Fruit fly (Drosophila melanogaster): ENCODE measurements around the gene CG12947.

- no peak for TF ChIP-seq psq (optimal IDR thresholded peaks at IDR 0.05)
- TF ChIP-seq h (optimal IDR thresholded peaks at IDR 0.05): no peak
These were observed 44.7 kb upstream of the CG12947 start for dm6 chr3R:9735151-9735550.
